Fruit fly (Drosophila melanogaster) whole organism, embryonic: ENCODE data around the gene CG7970.

ENCODE experiments used
- CG10274 ChIP-seq: fragments of 200-800 bp; sonication (Bioruptor generic); optimal IDR thresholded peaks from 3 replicates; lab custom pipeline; 2017; ENCODE audit warnings: missing biosample characterization, mild to moderate bottlenecking, missing genetic modification characterization
- CG10431 ChIP-seq: fragments of 200-800 bp; sonication (Bioruptor generic); optimal IDR thresholded peaks from 3 replicates; lab custom pipeline; 2018; ENCODE audit warnings: missing biosample characterization, mild to moderate bottlenecking, missing genetic modification characterization
- CG12299 ChIP-seq: fragments of 200-800 bp; sonication (Bioruptor generic); optimal IDR thresholded peaks from 2 replicates; lab custom pipeline; 2018; ENCODE audit warnings: missing biosample characterization, mild to moderate bottlenecking, missing genetic modification characterization
- CG12659 ChIP-seq: fragments of 200-800 bp; sonication (Bioruptor generic); optimal IDR thresholded peaks from 3 replicates; lab custom pipeline; 2017; ENCODE audit warnings: mild to moderate bottlenecking, missing biosample characterization, missing genetic modification reagents, missing genetic modification characterization
- CG12769 ChIP-seq: fragments of 200-800 bp; sonication (Bioruptor generic); optimal IDR thresholded peaks from 2 replicates; lab custom pipeline; 2019; ENCODE audit warnings: missing biosample characterization, mild to moderate bottlenecking, missing genetic modification characterization, moderate library complexity
- CG13624 ChIP-seq: fragments of 200-800 bp; sonication (Bioruptor generic); optimal IDR thresholded peaks from 2 replicates; lab custom pipeline; 2016; ENCODE audit warnings: missing biosample characterization, missing genetic modification characterization
- CG14667 ChIP-seq: fragments of 200-800 bp; sonication (Bioruptor generic); IDR thresholded peaks from 2 replicates; pipeline ENCODE4 v1.3.6; 2022; ENCODE audit warnings: missing biosample characterization, missing genetic modification characterization
- CG14710 ChIP-seq: fragments of 200-800 bp; sonication (Bioruptor generic); optimal IDR thresholded peaks from 3 replicates; lab custom pipeline; 2019; ENCODE audit warnings: missing biosample characterization, mild to moderate bottlenecking, missing genetic modification characterization, moderate library complexity
- CG14860 ChIP-seq: fragments of 200-800 bp; sonication (Bioruptor generic); IDR thresholded peaks from 3 replicates; pipeline ENCODE4 v1.3.6; 2022; ENCODE audit warnings: missing biosample characterization, missing genetic modification characterization; ENCODE audit not compliant: partially characterized antibody
- CG16813 ChIP-seq: fragments of 200-800 bp; sonication (Bioruptor generic); IDR thresholded peaks from 3 replicates; pipeline ENCODE4 v1.3.6; 2022; ENCODE audit warnings: missing biosample characterization, missing genetic modification characterization; ENCODE audit not compliant: partially characterized antibody
- CG3065 ChIP-seq: fragments of 200-800 bp; sonication (Bioruptor generic); optimal IDR thresholded peaks from 2 replicates; lab custom pipeline; 2016; ENCODE audit warnings: missing biosample characterization, missing genetic modification characterization
- CG31388 ChIP-seq: fragments of 200-800 bp; sonication (Bioruptor generic); optimal IDR thresholded peaks from 2 replicates; lab custom pipeline; 2016; ENCODE audit warnings: missing biosample characterization, missing genetic modification characterization
- CG3407 ChIP-seq: fragments of 200-800 bp; sonication (Bioruptor generic); optimal IDR thresholded peaks from 2 replicates; lab custom pipeline; 2018; ENCODE audit warnings: missing biosample characterization, mild to moderate bottlenecking, missing genetic modification characterization
- CG4424 ChIP-seq: fragments of 200-800 bp; sonication (Bioruptor generic); optimal IDR thresholded peaks from 3 replicates; lab custom pipeline; 2016; ENCODE audit warnings: missing biosample characterization, missing genetic modification characterization
- CG6689 ChIP-seq: fragments of 200-800 bp; sonication (Bioruptor generic); IDR thresholded peaks from 2 replicates; pipeline ENCODE4 v1.3.6; 2022; ENCODE audit warnings: missing biosample characterization, missing genetic modification characterization
- CG6813 ChIP-seq: fragments of 200-800 bp; sonication (Bioruptor generic); optimal IDR thresholded peaks from 2 replicates; lab custom pipeline; 2017; ENCODE audit warnings: missing biosample characterization, missing genetic modification characterization, mild to moderate bottlenecking, moderate library complexity, missing genetic modification reagents
- CG9817 ChIP-seq: fragments of 200-800 bp; sonication (Bioruptor generic); optimal IDR thresholded peaks from 2 replicates; lab custom pipeline; 2018; ENCODE audit warnings: missing biosample characterization, mild to moderate bottlenecking, missing genetic modification characterization, moderate library complexity
- CrebB ChIP-seq: fragments of 200-800 bp; sonication (Bioruptor generic); optimal IDR thresholded peaks from 3 replicates; lab custom pipeline; 2018; ENCODE audit warnings: missing biosample characterization, mild to moderate bottlenecking, missing genetic modification characterization
- Dip3 ChIP-seq: fragments of 200-800 bp; sonication (Bioruptor generic); optimal IDR thresholded peaks from 3 replicates; lab custom pipeline; 2016; ENCODE audit warnings: missing biosample characterization, missing genetic modification characterization
- Doc2 ChIP-seq: fragments of 200-800 bp; sonication (Bioruptor generic); IDR thresholded peaks from 2 replicates; pipeline ENCODE4 v1.3.6; 2022; ENCODE audit warnings: missing biosample characterization, missing genetic modification characterization
- Ets65A ChIP-seq: fragments of 200-800 bp; sonication (Bioruptor generic); peaks from one replicate; lab custom pipeline; 2016; ENCODE audit warnings: missing biosample characterization, missing genetic modification characterization
- Fer2 ChIP-seq: fragments of 200-800 bp; sonication (Bioruptor generic); optimal IDR thresholded peaks from 2 replicates; lab custom pipeline; 2018; ENCODE audit warnings: missing biosample characterization, mild to moderate bottlenecking, missing genetic modification characterization, moderate library complexity
- HLH3B ChIP-seq: fragments of 200-800 bp; sonication (Bioruptor generic); IDR thresholded peaks from 2 replicates; pipeline ENCODE4 v1.3.6; 2022; ENCODE audit warnings: missing biosample characterization, missing genetic modification characterization
- Hr39 ChIP-seq: fragments of >200 bp; optimal IDR thresholded peaks from 2 replicates; lab custom pipeline; 2017
- Lhr ChIP-seq: fragments of 200-800 bp; sonication (Bioruptor generic); optimal IDR thresholded peaks from 3 replicates; lab custom pipeline; 2017; ENCODE audit warnings: mild to moderate bottlenecking, missing biosample characterization, missing genetic modification reagents, missing genetic modification characterization
- Med ChIP-seq: fragments of 200-800 bp; sonication (Bioruptor generic); peaks from one replicate; lab custom pipeline; 2016; ENCODE audit warnings: missing biosample characterization, missing genetic modification characterization, mild to moderate bottlenecking, inconsistent platforms, moderate library complexity
- Mrtf ChIP-seq: fragments of 200-800 bp; sonication (Bioruptor generic); IDR thresholded peaks from 3 replicates; pipeline ENCODE4 v1.3.6; 2022; ENCODE audit warnings: missing biosample characterization, missing genetic modification characterization
- NC2α ChIP-seq: fragments of 200-800 bp; sonication (Bioruptor generic); optimal IDR thresholded peaks from 2 replicates; lab custom pipeline; 2016; ENCODE audit warnings: missing biosample characterization, missing genetic modification characterization
- Nf-YA ChIP-seq: fragments of 200-800 bp; sonication (Bioruptor generic); IDR thresholded peaks from 2 replicates; pipeline ENCODE4 v1.3.6; 2022; ENCODE audit warnings: missing biosample characterization, missing genetic modification characterization
- Rx ChIP-seq: fragments of 200-800 bp; sonication (Bioruptor generic); IDR thresholded peaks from 2 replicates; pipeline ENCODE4 v1.3.6; 2022; ENCODE audit warnings: missing biosample characterization, missing genetic modification characterization
- Sin3A ChIP-seq: fragments of >200 bp; optimal IDR thresholded peaks from 2 replicates; lab custom pipeline; 2018
- Stat92E ChIP-seq, 3 experiments: fragments of >200 bp in 2 of 3; fragments of 200-800 bp in 1 of 3; sonication (Bioruptor generic) in 1 of 3; optimal IDR thresholded peaks; 2 replicates each; lab custom pipeline; 2017 to 2019; ENCODE audit warnings: missing biosample characterization in 3 of 3, missing genetic modification characterization in 3 of 3, mild to moderate bottlenecking in 1 of 3, moderate library complexity in 1 of 3
- ac ChIP-seq: fragments of 200-800 bp; sonication (Bioruptor generic); optimal IDR thresholded peaks from 3 replicates; lab custom pipeline; 2017; ENCODE audit warnings: missing biosample characterization, mild to moderate bottlenecking, missing genetic modification characterization
- amos ChIP-seq: fragments of 200-800 bp; sonication (Bioruptor generic); IDR thresholded peaks from 2 replicates; pipeline ENCODE4 v1.3.6; 2022; ENCODE audit warnings: missing biosample characterization, missing genetic modification characterization; ENCODE audit not compliant: partially characterized antibody
- bbx ChIP-seq: fragments of 200-800 bp; sonication (Bioruptor generic); IDR thresholded peaks from 2 replicates; pipeline ENCODE4 v1.3.6; 2022; ENCODE audit warnings: missing biosample characterization, missing genetic modification characterization; ENCODE audit not compliant: partially characterized antibody
- chinmo ChIP-seq: fragments of 200-800 bp; sonication (Bioruptor generic); IDR thresholded peaks from 4 replicates; pipeline ENCODE4 v1.3.6; 2022; ENCODE audit warnings: missing biosample characterization, missing genetic modification characterization; ENCODE audit not compliant: partially characterized antibody
- disco-r ChIP-seq: fragments of 200-800 bp; sonication (Bioruptor generic); optimal IDR thresholded peaks from 2 replicates; lab custom pipeline; 2016; ENCODE audit warnings: missing biosample characterization, missing genetic modification characterization
- fu2 ChIP-seq: fragments of 200-800 bp; sonication (Bioruptor generic); optimal IDR thresholded peaks from 2 replicates; lab custom pipeline; 2016; ENCODE audit warnings: missing biosample characterization, missing genetic modification characterization
- gsb ChIP-seq: fragments of 200-800 bp; sonication (Bioruptor generic); IDR thresholded peaks from 2 replicates; pipeline ENCODE4 v1.3.6; 2022; ENCODE audit warnings: missing biosample characterization, missing genetic modification characterization
- gt ChIP-seq: fragments of 200-800 bp; sonication (Bioruptor generic); IDR thresholded peaks from 2 replicates; pipeline ENCODE4 v1.3.6; 2022; ENCODE audit warnings: missing biosample characterization, missing genetic modification characterization
- ind ChIP-seq: fragments of 200-800 bp; sonication (Bioruptor generic); optimal IDR thresholded peaks from 3 replicates; lab custom pipeline; 2016; ENCODE audit warnings: missing biosample characterization, missing genetic modification characterization
- knrl ChIP-seq: fragments of 200-800 bp; sonication (Bioruptor generic); IDR thresholded peaks from 3 replicates; pipeline ENCODE4 v1.3.6; 2022; ENCODE audit warnings: missing biosample characterization, missing genetic modification characterization; ENCODE audit not compliant: partially characterized antibody
- lab ChIP-seq: fragments of 200-800 bp; sonication (Bioruptor generic); optimal IDR thresholded peaks from 3 replicates; lab custom pipeline; 2017; ENCODE audit warnings: missing biosample characterization, missing genetic modification characterization, mild to moderate bottlenecking, moderate library complexity, missing genetic modification reagents
- pho ChIP-seq: fragments of 200-800 bp; sonication (Bioruptor generic); optimal IDR thresholded peaks from 2 replicates; lab custom pipeline; 2016; ENCODE audit warnings: missing biosample characterization, missing genetic modification characterization
- prd ChIP-seq, 3 experiments: fragments of >200 bp in 2 of 3; fragments of 200-800 bp in 1 of 3; sonication (Bioruptor generic) in 1 of 3; optimal IDR thresholded peaks in 2 of 3; IDR thresholded peaks in 1 of 3; 2 replicates in 2 of 3; 3 replicates in 1 of 3; pipeline versions ENCODE4 v1.3.6 to Lab custom; 2017 to 2022; ENCODE audit warnings: missing biosample characterization in 1 of 3, missing genetic modification characterization in 1 of 3
- scrt ChIP-seq: fragments of 200-800 bp; sonication (Bioruptor generic); optimal IDR thresholded peaks from 2 replicates; lab custom pipeline; 2018; ENCODE audit warnings: missing biosample characterization, mild to moderate bottlenecking, missing genetic modification characterization, moderate library complexity
- seq ChIP-seq: fragments of 200-800 bp; sonication (Bioruptor generic); IDR thresholded peaks from 2 replicates; pipeline ENCODE4 v1.3.6; 2022; ENCODE audit warnings: missing biosample characterization, missing genetic modification characterization
- trem ChIP-seq: fragments of 200-800 bp; optimal IDR thresholded peaks from 3 replicates; lab custom pipeline; 2019; ENCODE audit warnings: missing biosample characterization, mild to moderate bottlenecking, missing genetic modification characterization, moderate library complexity
- trh ChIP-seq: fragments of 200-800 bp; sonication (Bioruptor generic); optimal IDR thresholded peaks from 2 replicates; lab custom pipeline; 2016; ENCODE audit warnings: missing biosample characterization, missing genetic modification characterization
- zfh1 ChIP-seq: fragments of 200-800 bp; sonication (Bioruptor generic); IDR thresholded peaks from 3 replicates; pipeline ENCODE4 v1.3.6; 2022; ENCODE audit warnings: missing biosample characterization, missing genetic modification characterization

The CG7970 gene

dm6 chr3L:1618116-1618727 lies 34.3 kb upstream of the CG7970 start, which contains the start of the genes CG13926, ABCB7 and CG33230 (continued):
- TF ChIP-seq Mrtf (GFP tag; lab: Robert Waterston, UW) (no peak), bbx (GFP tag; lab: Robert Waterston, UW) (0 out of 2 replicates have a peak, but pooled peaks have one; percentile 2), ac (GFP tag; lab: Kevin White, UChicago) (no peak), CG4424 (GFP tag; lab: Kevin White, UChicago) (peak; percentile 44), CG14667 (no peak), knrl (GFP tag; lab: Robert Waterston, UW) (peak; percentile 71), CG31388 (GFP tag; lab: Kevin White, UChicago) (no peak), Sin3A (peak; percentile 64), CG16813 (GFP tag; lab: Robert Waterston, UW) (peak; percentile 43; the same call in 1 of the 3 replicates), Ets65A (peak; percentile 92), Rx (GFP tag; lab: Robert Waterston, UW) (no peak), lab (GFP tag; lab: Kevin White, UChicago) (peak; percentile 31), fu2 (GFP tag; lab: Kevin White, UChicago) (peak; percentile 6), Dip3 (GFP tag; lab: Kevin White, UChicago) (peak; percentile 1), ind (GFP tag; lab: Kevin White, UChicago) (peak; percentile 27), pho (GFP tag; lab: Kevin White, UChicago) (no peak), CG12299 (tag; lab: Kevin White, UChicago) (no peak), CrebB (tag; lab: Kevin White, UChicago) (no peak), zfh1 (GFP tag; lab: Robert Waterston, UW) (no peak), trh (no peak), CG13624 (GFP tag; lab: Kevin White, UChicago) (peak; percentile 35), prd (optimal IDR thresholded peaks at IDR 0.05; lab: Kevin White, UChicago) (no peak), prd (GFP tag; IDR thresholded peaks at IDR 0.05; lab: Robert Waterston, UW) (peak; percentile 20; the same call in 2 of the 3 replicates), CG12659 (peak; percentile 63), NC2α (GFP tag; lab: Kevin White, UChicago) (no peak), HLH3B (no peak), Fer2 (tag; lab: Kevin White, UChicago) (no peak), seq (GFP tag; lab: Robert Waterston, UW) (no peak), CG10274 (GFP tag; lab: Kevin White, UChicago) (peak; percentile 95), scrt (GFP tag; lab: Kevin White, UChicago) (no peak), chinmo (GFP tag; lab: Robert Waterston, UW) (0 out of 4 replicates have a peak, but pooled peaks have one; percentile 18), Nf-YA (GFP tag; lab: Robert Waterston, UW) (no peak), CG6689 (GFP tag; lab: Robert Waterston, UW) (no peak), Lhr (GFP tag; lab: Kevin White, UChicago) (peak; percentile 8), Stat92E (GFP tag; optimal IDR thresholded peaks at IDR 0.05; lab: Kevin White, UChicago) (peak in 1 of 3 experiments; percentile 53), amos (GFP tag; lab: Robert Waterston, UW) (peak; percentile 46; the same call in 1 of the 2 replicates), Hr39 (lab: Kevin White, UChicago) (no peak), CG9817 (tag; lab: Kevin White, UChicago) (peak; percentile 6), gsb (GFP tag; lab: Robert Waterston, UW) (no peak), gt (GFP tag; lab: Robert Waterston, UW) (no peak), CG14710 (tag; lab: Kevin White, UChicago) (peak; percentile 55), trem (tag; lab: Kevin White, UChicago) (peak; percentile 65), Med (GFP tag; lab: Kevin White, UChicago) (peak; percentile 92), disco-r (no peak), Doc2 (GFP tag; lab: Robert Waterston, UW) (no peak), CG3407 (GFP tag; lab: Kevin White, UChicago) (no peak), CG12769 (tag; lab: Kevin White, UChicago) (no peak), CG14860 (GFP tag; lab: Robert Waterston, UW) (no peak), CG3065 (no peak), CG10431 (peak; percentile 25), CG6813 (GFP tag; lab: Kevin White, UChicago) (no peak)
